Fruit fly (Drosophila melanogaster) whole organism, embryonic: Measurements from ENCODE around the gene CG43245.

ENCODE experiments used
- Aef1 ChIP-seq: fragments of 200-800 bp; sonication (Bioruptor generic); IDR thresholded peaks from 3 replicates; pipeline ENCODE4 v1.3.6; 2022; ENCODE audit warnings: missing biosample characterization, missing genetic modification characterization
- Asciz ChIP-seq: fragments of 200-800 bp; sonication (Bioruptor generic); optimal IDR thresholded peaks from 2 replicates; lab custom pipeline; 2017; ENCODE audit warnings: missing biosample characterization, mild to moderate bottlenecking, missing genetic modification characterization, missing genetic modification reagents
- CG11398 ChIP-seq: fragments of 200-800 bp; sonication (Bioruptor generic); optimal IDR thresholded peaks from 2 replicates; lab custom pipeline; 2016; ENCODE audit warnings: missing biosample characterization, missing genetic modification characterization
- CG1233 ChIP-seq: fragments of 200-800 bp; sonication (Bioruptor generic); optimal IDR thresholded peaks from 4 replicates; lab custom pipeline; 2018; ENCODE audit warnings: missing biosample characterization, mild to moderate bottlenecking, missing genetic modification characterization
- CG12659 ChIP-seq: fragments of 200-800 bp; sonication (Bioruptor generic); optimal IDR thresholded peaks from 3 replicates; lab custom pipeline; 2017; ENCODE audit warnings: mild to moderate bottlenecking, missing biosample characterization, missing genetic modification reagents, missing genetic modification characterization
- CG12942 ChIP-seq: fragments of 200-800 bp; sonication (Bioruptor generic); optimal IDR thresholded peaks from 3 replicates; lab custom pipeline; 2016; ENCODE audit warnings: missing biosample characterization, missing genetic modification characterization
- CG13287 ChIP-seq: fragments of 200-800 bp; sonication (Bioruptor generic); IDR thresholded peaks from 2 replicates; pipeline ENCODE4 v1.3.6; 2022; ENCODE audit warnings: missing biosample characterization, missing genetic modification characterization; ENCODE audit not compliant: partially characterized antibody
- CG14014 ChIP-seq: fragments of 200-800 bp; sonication (Bioruptor generic); IDR thresholded peaks from 2 replicates; pipeline ENCODE4 v1.3.6; 2022; ENCODE audit warnings: missing biosample characterization, missing genetic modification characterization
- CG14860 ChIP-seq: fragments of 200-800 bp; sonication (Bioruptor generic); IDR thresholded peaks from 3 replicates; pipeline ENCODE4 v1.3.6; 2022; ENCODE audit warnings: missing biosample characterization, missing genetic modification characterization; ENCODE audit not compliant: partially characterized antibody
- CG15514 ChIP-seq: fragments of 200-800 bp; sonication (Bioruptor generic); optimal IDR thresholded peaks from 3 replicates; lab custom pipeline; 2017; ENCODE audit warnings: missing biosample characterization, missing genetic modification characterization, mild to moderate bottlenecking, moderate library complexity, missing genetic modification reagents
- CG17568 ChIP-seq: fragments of 200-800 bp; sonication (Bioruptor generic); optimal IDR thresholded peaks from 2 replicates; lab custom pipeline; 2018; ENCODE audit warnings: missing biosample characterization, mild to moderate bottlenecking, missing genetic modification characterization, moderate library complexity
- CG30020 ChIP-seq: fragments of 200-800 bp; optimal IDR thresholded peaks from 2 replicates; lab custom pipeline; 2019; ENCODE audit warnings: missing biosample characterization, mild to moderate bottlenecking, missing genetic modification characterization, moderate library complexity
- CG31224 ChIP-seq: fragments of 200-800 bp; sonication (Bioruptor generic); IDR thresholded peaks from 2 replicates; pipeline ENCODE4 v1.3.6; 2022; ENCODE audit warnings: missing biosample characterization, missing genetic modification characterization
- CG32772 ChIP-seq: fragments of 200-800 bp; sonication (Bioruptor generic); IDR thresholded peaks from 2 replicates; pipeline ENCODE4 v1.3.6; 2022; ENCODE audit warnings: missing biosample characterization, missing genetic modification characterization
- CG34422 ChIP-seq: fragments of 200-800 bp; sonication (Bioruptor generic); IDR thresholded peaks from 3 replicates; pipeline ENCODE4 v1.3.6; 2022; ENCODE audit warnings: missing biosample characterization, missing genetic modification characterization
- CG4282 ChIP-seq: fragments of 200-800 bp; sonication (Bioruptor generic); optimal IDR thresholded peaks from 2 replicates; lab custom pipeline; 2016; ENCODE audit warnings: missing biosample characterization, missing genetic modification characterization
- CG4730 ChIP-seq: fragments of 200-800 bp; sonication (Bioruptor generic); IDR thresholded peaks from 2 replicates; pipeline ENCODE4 v1.3.6; 2022; ENCODE audit warnings: missing biosample characterization, missing genetic modification characterization
- CG7372 ChIP-seq: fragments of 200-800 bp; sonication (Bioruptor generic); IDR thresholded peaks from 2 replicates; pipeline ENCODE4 v1.3.6; 2022; ENCODE audit warnings: missing biosample characterization, missing genetic modification characterization
- CkIIα-i1 ChIP-seq: fragments of 200-800 bp; sonication (Bioruptor generic); IDR thresholded peaks from 2 replicates; pipeline ENCODE4 v1.3.6; 2022; ENCODE audit warnings: missing biosample characterization, missing genetic modification characterization
- D ChIP-seq, 2 experiments: fragments of 200-800 bp in 1 of 2; fragments of >200 bp in 1 of 2; sonication (Bioruptor generic) in 1 of 2; optimal IDR thresholded peaks; 2 replicates in 1 of 2; 3 replicates in 1 of 2; lab custom pipeline; 2017; ENCODE audit warnings: mild to moderate bottlenecking in 1 of 2, missing biosample characterization in 1 of 2, missing genetic modification characterization in 1 of 2, missing genetic modification reagents in 1 of 2
- Drgx ChIP-seq: fragments of 200-800 bp; sonication (Bioruptor generic); IDR thresholded peaks from 2 replicates; pipeline ENCODE4 v1.3.6; 2022; ENCODE audit warnings: missing biosample characterization, missing genetic modification characterization
- Elba2 ChIP-seq: fragments of 200-800 bp; sonication (Bioruptor generic); optimal IDR thresholded peaks from 3 replicates; lab custom pipeline; 2016; ENCODE audit warnings: missing biosample characterization, missing genetic modification characterization
- HLH54F ChIP-seq: fragments of 200-800 bp; sonication (Bioruptor generic); optimal IDR thresholded peaks from 3 replicates; lab custom pipeline; 2016; ENCODE audit warnings: missing biosample characterization, missing genetic modification characterization
- Hr78 ChIP-seq, 2 experiments: fragments of 200-800 bp in 1 of 2; fragments of >200 bp in 1 of 2; sonication (Bioruptor generic) in 1 of 2; optimal IDR thresholded peaks; 2 replicates each; lab custom pipeline; 2017 to 2019; ENCODE audit warnings: missing biosample characterization in 2 of 2, missing genetic modification characterization in 2 of 2, mild to moderate bottlenecking in 1 of 2, moderate library complexity in 1 of 2
- Lim3 ChIP-seq: fragments of 200-800 bp; sonication (Bioruptor generic); IDR thresholded peaks from 2 replicates; pipeline ENCODE4 v1.3.6; 2022; ENCODE audit warnings: missing biosample characterization, missing genetic modification characterization
- MESR4 ChIP-seq: fragments of 200-800 bp; sonication (Bioruptor generic); optimal IDR thresholded peaks from 2 replicates; lab custom pipeline; 2018; ENCODE audit warnings: missing biosample characterization, mild to moderate bottlenecking, missing genetic modification characterization, moderate library complexity
- Ptx1 ChIP-seq: fragments of 200-800 bp; sonication (Bioruptor generic); IDR thresholded peaks from 2 replicates; pipeline ENCODE4 v1.3.6; 2022; ENCODE audit warnings: missing biosample characterization, missing genetic modification characterization
- Rx ChIP-seq: fragments of 200-800 bp; sonication (Bioruptor generic); IDR thresholded peaks from 2 replicates; pipeline ENCODE4 v1.3.6; 2022; ENCODE audit warnings: missing biosample characterization, missing genetic modification characterization
- Six4 ChIP-seq: fragments of 200-800 bp; sonication (Bioruptor generic); optimal IDR thresholded peaks from 2 replicates; lab custom pipeline; 2016; ENCODE audit warnings: missing biosample characterization, missing genetic modification characterization
- Ssrp ChIP-seq: fragments of 200-800 bp; sonication (Bioruptor generic); optimal IDR thresholded peaks from 2 replicates; lab custom pipeline; 2018; ENCODE audit warnings: missing biosample characterization, mild to moderate bottlenecking, missing genetic modification characterization, moderate library complexity
- al ChIP-seq: fragments of 200-800 bp; sonication (Bioruptor generic); IDR thresholded peaks from 2 replicates; pipeline ENCODE4 v1.3.6; 2022; ENCODE audit warnings: missing biosample characterization, missing genetic modification characterization
- amos ChIP-seq: fragments of 200-800 bp; sonication (Bioruptor generic); IDR thresholded peaks from 2 replicates; pipeline ENCODE4 v1.3.6; 2022; ENCODE audit warnings: missing biosample characterization, missing genetic modification characterization; ENCODE audit not compliant: partially characterized antibody
- aop ChIP-seq: fragments of 200-800 bp; sonication (Bioruptor generic); IDR thresholded peaks from 2 replicates; pipeline ENCODE4 v1.3.6; 2022; ENCODE audit warnings: missing biosample characterization, missing genetic modification characterization
- bowl ChIP-seq: fragments of 200-800 bp; sonication (Bioruptor generic); IDR thresholded peaks from 2 replicates; pipeline ENCODE4 v1.3.6; 2022; ENCODE audit warnings: missing biosample characterization, missing genetic modification characterization
- cas ChIP-seq: fragments of 200-800 bp; sonication (Bioruptor generic); IDR thresholded peaks from 2 replicates; pipeline ENCODE4 v1.3.6; 2022; ENCODE audit warnings: missing biosample characterization, missing genetic modification characterization
- chn ChIP-seq: fragments of 200-800 bp; sonication (Bioruptor generic); optimal IDR thresholded peaks from 2 replicates; lab custom pipeline; 2016; ENCODE audit warnings: missing biosample characterization, missing genetic modification characterization
- da ChIP-seq: fragments of 200-800 bp; sonication (Bioruptor generic); optimal IDR thresholded peaks from 2 replicates; lab custom pipeline; 2016; ENCODE audit warnings: missing biosample characterization, missing genetic modification characterization
- dm ChIP-seq: fragments of 200-800 bp; sonication (Bioruptor generic); optimal IDR thresholded peaks from 3 replicates; lab custom pipeline; 2016; ENCODE audit warnings: missing biosample characterization, missing genetic modification characterization
- esg ChIP-seq: fragments of 200-800 bp; sonication (Bioruptor generic); conservative IDR thresholded peaks from 2 replicates; pipeline ENCODE4 v1.3.6; 2022; ENCODE audit warnings: missing biosample characterization, missing genetic modification characterization
- fu2 ChIP-seq: fragments of 200-800 bp; sonication (Bioruptor generic); optimal IDR thresholded peaks from 2 replicates; lab custom pipeline; 2016; ENCODE audit warnings: missing biosample characterization, missing genetic modification characterization
- jigr1 ChIP-seq: fragments of 200-800 bp; sonication (Bioruptor generic); IDR thresholded peaks from 3 replicates; pipeline ENCODE4 v1.3.6; 2022; ENCODE audit warnings: missing biosample characterization, missing genetic modification characterization
- lab ChIP-seq: fragments of 200-800 bp; sonication (Bioruptor generic); optimal IDR thresholded peaks from 3 replicates; lab custom pipeline; 2017; ENCODE audit warnings: missing biosample characterization, missing genetic modification characterization, mild to moderate bottlenecking, moderate library complexity, missing genetic modification reagents
- luna ChIP-seq: fragments of 200-800 bp; sonication (Bioruptor generic); optimal IDR thresholded peaks from 2 replicates; lab custom pipeline; 2016; ENCODE audit warnings: missing biosample characterization, missing genetic modification characterization
- odd ChIP-seq: fragments of 200-800 bp; sonication (Bioruptor generic); optimal IDR thresholded peaks from 2 replicates; lab custom pipeline; 2017; ENCODE audit warnings: missing biosample characterization, mild to moderate bottlenecking, missing genetic modification characterization
- otp ChIP-seq: fragments of 200-800 bp; sonication (Bioruptor generic); IDR thresholded peaks from 3 replicates; pipeline ENCODE4, ENCODE4 v1.3.6; 2022; ENCODE audit warnings: missing biosample characterization, missing genetic modification characterization
- pnt ChIP-seq: fragments of 200-800 bp; sonication (Bioruptor generic); optimal IDR thresholded peaks from 3 replicates; lab custom pipeline; 2016; ENCODE audit warnings: missing biosample characterization, missing genetic modification characterization
- scrt ChIP-seq: fragments of 200-800 bp; sonication (Bioruptor generic); optimal IDR thresholded peaks from 2 replicates; lab custom pipeline; 2018; ENCODE audit warnings: missing biosample characterization, mild to moderate bottlenecking, missing genetic modification characterization, moderate library complexity
- sisA ChIP-seq: fragments of 200-800 bp; sonication (Bioruptor generic); IDR thresholded peaks from 2 replicates; pipeline ENCODE4 v1.3.6; 2022; ENCODE audit warnings: missing biosample characterization, missing genetic modification characterization
- slou ChIP-seq: fragments of 200-800 bp; sonication (Bioruptor generic); optimal IDR thresholded peaks from 3 replicates; lab custom pipeline; 2016; ENCODE audit warnings: missing biosample characterization, missing genetic modification characterization
- slp2 ChIP-seq: fragments of 200-800 bp; sonication (Bioruptor generic); optimal IDR thresholded peaks from 2 replicates; lab custom pipeline; 2016; ENCODE audit warnings: missing biosample characterization, missing genetic modification characterization
- tin ChIP-seq: fragments of 200-800 bp; sonication (Bioruptor generic); optimal IDR thresholded peaks from 3 replicates; lab custom pipeline; 2016; ENCODE audit warnings: missing biosample characterization, missing genetic modification characterization

Gene CG43245

dm6 chr3L:10784566-10785003 lies 12.9 kb downstream of the CG43245 start (continued):
- no peak for TF ChIP-seq CG7372 (GFP tag; lab: Robert Waterston, UW)
- TF ChIP-seq Asciz = peak; percentile 54
- TF ChIP-seq CG4282 (GFP tag; lab: Kevin White, UChicago) = no peak
- TF ChIP-seq cas (GFP tag; lab: Robert Waterston, UW) = no peak
- peak; percentile 46 for TF ChIP-seq Ptx1
- TF ChIP-seq odd (GFP tag; lab: Kevin White, UChicago) = no peak
- TF ChIP-seq CG12942 (GFP tag; lab: Kevin White, UChicago) = no peak
- no peak for TF ChIP-seq amos (GFP tag; lab: Robert Waterston, UW)
- no peak for TF ChIP-seq CG31224 (GFP tag; lab: Robert Waterston, UW)
- no peak for TF ChIP-seq CG15514 (GFP tag; lab: Kevin White, UChicago)
- TF ChIP-seq CG30020 (tag; lab: Kevin White, UChicago) = no peak
- TF ChIP-seq Six4 = peak; percentile 10
- no peak for TF ChIP-seq CG11398 (GFP tag; lab: Kevin White, UChicago)
- no peak for TF ChIP-seq dm (GFP tag; lab: Kevin White, UChicago)
- no peak for TF ChIP-seq aop (GFP tag; lab: Robert Waterston, UW)
- TF ChIP-seq otp (GFP tag; lab: Robert Waterston, UW) = no peak
- no peak for TF ChIP-seq CG4730 (GFP tag; lab: Robert Waterston, UW)
- TF ChIP-seq esg (GFP tag; lab: Robert Waterston, UW) = peak; percentile 26; the same call in 1 of the 2 replicates
- no peak for TF ChIP-seq slp2 (GFP tag; lab: Kevin White, UChicago)
- no peak for TF ChIP-seq luna (GFP tag; lab: Kevin White, UChicago)
- TF ChIP-seq pnt (GFP tag; lab: Kevin White, UChicago) = no peak
- no peak for TF ChIP-seq HLH54F
- TF ChIP-seq D (optimal IDR thresholded peaks at IDR 0.05; lab: Kevin White, UChicago) = no peak
- peak; percentile 42 for TF ChIP-seq D (GFP tag; optimal IDR thresholded peaks at IDR 0.05; lab: Kevin White, UChicago)
- no peak for TF ChIP-seq CG13287 (GFP tag; lab: Robert Waterston, UW)
- peak; percentile 18 for TF ChIP-seq CG12659 (GFP tag; lab: Kevin White, UChicago)
- TF ChIP-seq CG14014 (GFP tag; lab: Robert Waterston, UW) = no peak
- TF ChIP-seq bowl = no peak
- no peak for TF ChIP-seq al (GFP tag; lab: Robert Waterston, UW)
- TF ChIP-seq CkIIα-i1 = no peak
- 0 out of 3 replicates have a peak, but pooled peaks have one; percentile 9 for TF ChIP-seq Aef1 (GFP tag; lab: Robert Waterston, UW)
- TF ChIP-seq CG34422 (GFP tag; lab: Robert Waterston, UW) = no peak; the same call in 2 of the 3 replicates
- peak; percentile 36; the same call in 1 of the 2 replicates for TF ChIP-seq sisA (GFP tag; lab: Robert Waterston, UW)
- TF ChIP-seq Hr78 (GFP tag; optimal IDR thresholded peaks at IDR 0.05; lab: Kevin White, UChicago) = no peak
- TF ChIP-seq CG32772 (GFP tag; lab: Robert Waterston, UW) = no peak
- peak; percentile 29 for TF ChIP-seq lab (GFP tag; lab: Kevin White, UChicago)
- no peak for TF ChIP-seq fu2 (GFP tag; lab: Kevin White, UChicago)
- TF ChIP-seq CG14860 = no peak
- TF ChIP-seq Rx (GFP tag; lab: Robert Waterston, UW) = no peak
- no peak for TF ChIP-seq Lim3 (GFP tag; lab: Robert Waterston, UW)
- no peak for TF ChIP-seq jigr1 (GFP tag; lab: Robert Waterston, UW)
- TF ChIP-seq CG17568 (GFP tag; lab: Kevin White, UChicago) = no peak
- no peak for TF ChIP-seq MESR4
- no peak for TF ChIP-seq chn (GFP tag; lab: Kevin White, UChicago)
- no peak for TF ChIP-seq CG1233 (GFP tag; lab: Kevin White, UChicago)
- TF ChIP-seq Drgx (GFP tag; lab: Robert Waterston, UW) = peak; percentile 21; the same call in 1 of the 2 replicates
- no peak for TF ChIP-seq scrt (GFP tag; lab: Kevin White, UChicago)
- peak; percentile 55 for TF ChIP-seq Ssrp (tag; lab: Kevin White, UChicago)
- no peak for TF ChIP-seq Elba2 (GFP tag; lab: Kevin White, UChicago)
- TF ChIP-seq da (GFP tag; lab: Kevin White, UChicago) = no peak
- no peak for TF ChIP-seq slou (GFP tag; lab: Kevin White, UChicago)
- TF ChIP-seq tin = no peak
